Worm (Caenorhabditis elegans): ENCODE results near the gene sre-38.
A peak's percentile ranks its signal among the peaks of the same experiment; 100 is the strongest.

Gene sre-38

ce11 chrII:12485060-12485459, 27.7 kb downstream of the sre-38 start, which contains the start of gene F15A4.10:
Gene F15A4.10 (minus strand): TSS chrII:12485160.
- no peak for TF ChIP-seq nfya-1 (tag; optimal IDR thresholded peaks at IDR 0.05; ENCODE audit: insufficient read depth)
- no peak for TF ChIP-seq pqm-1 (tag; optimal IDR thresholded peaks at IDR 0.05)

- TF ChIP-seq nhr-25 (tag; optimal IDR thresholded peaks at IDR 0.05), result no peak
- no peak for TF ChIP-seq egl-5 (tag; optimal IDR thresholded peaks at IDR 0.05)
- no peak for TF ChIP-seq eor-1 (tag; optimal IDR thresholded peaks at IDR 0.05)
- no peak for TF ChIP-seq nhr-23 (tag; optimal IDR thresholded peaks at IDR 0.05)
- TF ChIP-seq unc-62 (GFP tag; optimal IDR thresholded peaks at IDR 0.05), result no peak
- TF ChIP-seq lin-39 (tag; optimal IDR thresholded peaks at IDR 0.05), result no peak
- no peak for TF ChIP-seq lsy-12 (tag; optimal IDR thresholded peaks at IDR 0.05)
- TF ChIP-seq jun-1 (tag; optimal IDR thresholded peaks at IDR 0.05), result no peak
- TF ChIP-seq pha-4 (tag; optimal IDR thresholded peaks at IDR 0.05), result no peak
Observed at ce11 chrII:12488810-12489209, 31.4 kb downstream of the sre-38 start.

- TF ChIP-seq aly-2 (tag; optimal IDR thresholded peaks at IDR 0.05) (no peak), pha-4 (tag; optimal IDR thresholded peaks at IDR 0.05) (no peak), ceh-9 (tag; optimal IDR thresholded peaks at IDR 0.05) (no peak), lin-15B (tag; optimal IDR thresholded peaks at IDR 0.05) (no peak), nhr-28 (tag; optimal IDR thresholded peaks at IDR 0.05) (no peak), lin-39 (tag; optimal IDR thresholded peaks at IDR 0.05) (no peak), pqm-1 (tag; optimal IDR thresholded peaks at IDR 0.05) (no peak), nhr-25 (tag; optimal IDR thresholded peaks at IDR 0.05) (no peak), lsy-12 (tag; optimal IDR thresholded peaks at IDR 0.05) (no peak), skn-1 (tag; optimal IDR thresholded peaks at IDR 0.05) (no peak), nhr-77 (tag; optimal IDR thresholded peaks at IDR 0.05) (no peak), zag-1 (tag; optimal IDR thresholded peaks at IDR 0.05) (no peak), ceh-82 (tag; optimal IDR thresholded peaks at IDR 0.05) (no peak), tbx-2 (tag; optimal IDR thresholded peaks at IDR 0.05) (no peak), eor-1 (tag; optimal IDR thresholded peaks at IDR 0.05) (no peak), nfya-1 (tag; optimal IDR thresholded peaks at IDR 0.05; ENCODE audit: insufficient read depth) (no peak)
Observed at ce11 chrII:12489903-12490302, 32.5 kb downstream of the sre-38 start, which contains the start of gene T21B4.15. Gene T21B4.15 (plus strand): TSS chrII:12490203.

- no peak for TF ChIP-seq nhr-25 (tag; optimal IDR thresholded peaks at IDR 0.05)
- TF ChIP-seq ztf-4 (tag; optimal IDR thresholded peaks at IDR 0.05), result no peak
Observed at ce11 chrII:12491936-12492335, 34.6 kb downstream of the sre-38 start, which contains the start of gene srz-6. Gene srz-6 (plus strand): TSS chrII:12492236.

- TF ChIP-seq daf-12 (tag; optimal IDR thresholded peaks at IDR 0.05), result no peak
- TF ChIP-seq ztf-4 (tag; optimal IDR thresholded peaks at IDR 0.05), result no peak
- no peak for TF ChIP-seq nhr-25 (tag; optimal IDR thresholded peaks at IDR 0.05)
- no peak for TF ChIP-seq nhr-11 (tag; optimal IDR thresholded peaks at IDR 0.05)
- TF ChIP-seq nhr-28 (tag; optimal IDR thresholded peaks at IDR 0.05), result no peak
- no peak for TF ChIP-seq lsy-12 (tag; optimal IDR thresholded peaks at IDR 0.05)
- TF ChIP-seq lin-39 (tag; optimal IDR thresholded peaks at IDR 0.05), result no peak
- TF ChIP-seq zag-1 (tag; optimal IDR thresholded peaks at IDR 0.05), result no peak
- TF ChIP-seq nfya-1 (tag; optimal IDR thresholded peaks at IDR 0.05; ENCODE audit: insufficient read depth), result no peak
- no peak for TF ChIP-seq snpc-4 (tag; optimal IDR thresholded peaks at IDR 0.05)
- no peak for TF ChIP-seq elt-2 (tag; optimal IDR thresholded peaks at IDR 0.05)
Observed at ce11 chrII:12494067-12494477, 36.7 kb downstream of the sre-38 start.

ce11 chrII:12494556-12495131, 37.3 kb downstream of the sre-38 start, which contains the start of gene col-85:
Gene col-85 (minus strand): TSS chrII:12495095.
- TF ChIP-seq ceh-82 (tag; optimal IDR thresholded peaks at IDR 0.05), result peak; percentile 32
- TF ChIP-seq unc-39 (tag; optimal IDR thresholded peaks at IDR 0.05), result no peak
- peak; percentile 15 for TF ChIP-seq tbx-2 (tag; optimal IDR thresholded peaks at IDR 0.05)
- TF ChIP-seq R02D3.7 (tag; optimal IDR thresholded peaks at IDR 0.05), result peak; percentile 8
- TF ChIP-seq nhr-43 (tag; optimal IDR thresholded peaks at IDR 0.05; ENCODE audit: poor library complexity, severe bottlenecking), result peak; percentile 80
- no peak for TF ChIP-seq ceh-9 (tag; optimal IDR thresholded peaks at IDR 0.05)
- TF ChIP-seq lin-15B (tag; optimal IDR thresholded peaks at IDR 0.05), result peak; percentile 35
- peak; percentile 13 for TF ChIP-seq pqm-1 (tag; optimal IDR thresholded peaks at IDR 0.05)
- TF ChIP-seq nhr-23 (tag; optimal IDR thresholded peaks at IDR 0.05), result peak; percentile 30
- TF ChIP-seq egl-27 (tag; optimal IDR thresholded peaks at IDR 0.05), result peak; percentile 41
- TF ChIP-seq snpc-4 (tag; optimal IDR thresholded peaks at IDR 0.05), result peak; percentile 93
- TF ChIP-seq zag-1 (tag; optimal IDR thresholded peaks at IDR 0.05), result no peak
- TF ChIP-seq lin-39 (tag; optimal IDR thresholded peaks at IDR 0.05), result peak; percentile 19
- peak; percentile 47 for TF ChIP-seq elt-2 (tag; optimal IDR thresholded peaks at IDR 0.05)
- TF ChIP-seq ceh-28 (tag; optimal IDR thresholded peaks at IDR 0.05), result no peak
- peak; percentile 66 for TF ChIP-seq nfya-1 (tag; optimal IDR thresholded peaks at IDR 0.05; ENCODE audit: insufficient read depth)
- TF ChIP-seq nhr-25 (tag; optimal IDR thresholded peaks at IDR 0.05), result peak; percentile 31
- TF ChIP-seq lsy-12 (tag; optimal IDR thresholded peaks at IDR 0.05), result peak; percentile 31
- peak; percentile 89 for TF ChIP-seq hmg-11 (tag; optimal IDR thresholded peaks at IDR 0.05)
- peak; percentile 61 for TF ChIP-seq jun-1 (tag; optimal IDR thresholded peaks at IDR 0.05)
- peak; percentile 63 for TF ChIP-seq skn-1 (tag; optimal IDR thresholded peaks at IDR 0.05)

Data from whole organism, L3 larva.